Worm (Caenorhabditis elegans) whole organism, L2 larva: ENCODE results near the gene sqst-5.

ENCODE experiments used
- F13H6.1 ChIP-seq: sonication (generic microtip); optimal IDR thresholded peaks from 2 replicates; lab custom pipeline; 2016; ENCODE audit warnings: missing genetic modification characterization, missing compliant biosample characterization
- ZK546.5 ChIP-seq: sonication (generic microtip); optimal IDR thresholded peaks from 2 replicates; lab custom pipeline; 2017; ENCODE audit warnings: missing biosample characterization, missing genetic modification characterization
- lin-13 ChIP-seq: fragments of 150-350 bp; optimal IDR thresholded peaks from 2 replicates; lab custom pipeline; 2014; ENCODE audit warnings: missing biosample characterization, missing genetic modification reagents, missing genetic modification characterization
- lin-39 ChIP-seq: fragments of 150-350 bp; optimal IDR thresholded peaks from 2 replicates; lab custom pipeline; 2014; ENCODE audit warnings: missing biosample characterization, missing genetic modification reagents, missing genetic modification characterization
- lsy-2 ChIP-seq, 2 experiments: fragments of 150-350 bp in 1 of 2; sonication (generic microtip) in 1 of 2; optimal IDR thresholded peaks; 2 replicates each; lab custom pipeline; 2014 to 2017; ENCODE audit warnings: missing biosample characterization in 2 of 2, missing genetic modification characterization in 2 of 2
- nhr-25 ChIP-seq: fragments of 150-350 bp; sonication (generic microtip); optimal IDR thresholded peaks from 3 replicates; lab custom pipeline; 2014; ENCODE audit warnings: missing biosample characterization, missing genetic modification characterization
- skn-1 ChIP-seq: sonication (generic microtip); optimal IDR thresholded peaks from 2 replicates; lab custom pipeline; 2017; ENCODE audit warnings: missing biosample characterization, missing genetic modification characterization
- unc-39 ChIP-seq: fragments of 150-350 bp; optimal IDR thresholded peaks from 2 replicates; lab custom pipeline; 2014; ENCODE audit warnings: missing biosample characterization, missing genetic modification characterization
- ztf-11 ChIP-seq: sonication (generic microtip); optimal IDR thresholded peaks from 2 replicates; lab custom pipeline; 2017; ENCODE audit warnings: missing biosample characterization, missing genetic modification characterization

ce11 chrIII:183072-183471 is 35.7 kb upstream of the sqst-5 start:
- no peak for TF ChIP-seq ztf-11 (tag; lab: Kevin White, UChicago)
- TF ChIP-seq nhr-25 (tag; lab: Kevin White, UChicago): no peak
- no peak for TF ChIP-seq lsy-2 (tag; optimal IDR thresholded peaks at IDR 0.05; lab: Kevin White, UChicago)
- TF ChIP-seq unc-39 (tag; lab: Kevin White, UChicago): no peak
- no peak for TF ChIP-seq skn-1 (tag; lab: Kevin White, UChicago)
- no peak for TF ChIP-seq ZK546.5 (tag; lab: Kevin White, UChicago)
- TF ChIP-seq F13H6.1 (tag; lab: Kevin White, UChicago): no peak
- no peak for TF ChIP-seq lin-13 (GFP tag; lab: Kevin White, UChicago)
- TF ChIP-seq lin-39 (tag; lab: Kevin White, UChicago): no peak
